Worm (Caenorhabditis elegans) whole organism, midembryonic: ENCODE measurements around the gene T25B9.1.

Experiments
- T22C8.4 ChIP-seq: fragments of 200-800 bp; sonication (Bioruptor generic); IDR thresholded peaks from 2 replicates; pipeline ENCODE4 v1.3.6; 2022; ENCODE audit warnings: missing genetic modification characterization, missing compliant biosample characterization
- flt-1 ChIP-seq: fragments of 200-800 bp; sonication (Bioruptor generic); IDR thresholded peaks from 2 replicates; pipeline ENCODE4 v1.3.6; 2022; ENCODE audit warnings: missing genetic modification characterization, missing compliant biosample characterization

- TF ChIP-seq flt-1 (GFP tag; lab: Robert Waterston, UW) (no peak), T22C8.4 (no peak)
Measured at ce11 chrIV:10769353-10769752, 19.4 kb upstream of the T25B9.1 start, which contains the start of gene T25B9.9.
